Worm (Caenorhabditis elegans) whole organism, early embryonic: Measurements from ENCODE around the gene clec-227.

Experiments used
- B0310.2 ChIP-seq: sonication (generic microtip); optimal IDR thresholded peaks from 2 replicates; lab custom pipeline; 2016; ENCODE audit warnings: mild to moderate bottlenecking, missing genetic modification characterization, missing compliant biosample characterization
- F13C5.2 ChIP-seq: sonication (generic microtip); optimal IDR thresholded peaks from 2 replicates; lab custom pipeline; 2017; ENCODE audit warnings: mild to moderate bottlenecking, missing genetic modification characterization, inconsistent platforms, missing compliant biosample characterization
- aly-1 ChIP-seq: sonication (generic microtip); optimal IDR thresholded peaks from 2 replicates; lab custom pipeline; 2016; ENCODE audit warnings: missing genetic modification characterization, missing compliant biosample characterization
- ama-1 ChIP-seq: fragments of 150-350 bp; optimal IDR thresholded peaks from 2 replicates; lab custom pipeline; 2014
- ceh-13 ChIP-seq: fragments of 200-800 bp; sonication (Bioruptor generic); optimal IDR thresholded peaks from 2 replicates; lab custom pipeline; 2018; ENCODE audit warnings: mild to moderate bottlenecking, missing genetic modification characterization, missing compliant biosample characterization
- ceh-36 ChIP-seq: sonication (generic microtip); optimal IDR thresholded peaks from 2 replicates; lab custom pipeline; 2016; ENCODE audit warnings: missing genetic modification characterization, inconsistent platforms, missing compliant biosample characterization
- ets-7 ChIP-seq: sonication (generic microtip); optimal IDR thresholded peaks from 2 replicates; lab custom pipeline; 2016; ENCODE audit warnings: missing genotype, missing genetic modification characterization, missing compliant biosample characterization
- flt-1 ChIP-seq: fragments of 200-800 bp; sonication (Bioruptor generic); IDR thresholded peaks from 2 replicates; pipeline ENCODE4 v1.3.6; 2022; ENCODE audit warnings: missing genetic modification characterization, missing compliant biosample characterization
- hmbx-1 ChIP-seq: sonication (generic microtip); optimal IDR thresholded peaks from 2 replicates; lab custom pipeline; 2016; ENCODE audit warnings: mild to moderate bottlenecking, missing genetic modification characterization, missing compliant biosample characterization
- hmg-4 ChIP-seq: fragments of 200-800 bp; sonication (Bioruptor generic); optimal IDR thresholded peaks from 2 replicates; lab custom pipeline; 2018; ENCODE audit warnings: mild to moderate bottlenecking, missing genetic modification characterization, missing compliant biosample characterization
- hnd-1 ChIP-seq: sonication (generic microtip); optimal IDR thresholded peaks from 2 replicates; lab custom pipeline; 2016; ENCODE audit warnings: missing genetic modification characterization, missing compliant biosample characterization
- pes-1 ChIP-seq: fragments of 200-800 bp; sonication (Bioruptor generic); IDR thresholded peaks from 2 replicates; pipeline ENCODE4 v1.3.6; 2022; ENCODE audit warnings: missing genetic modification reagents, missing genetic modification characterization, missing compliant biosample characterization
- scrt-1 ChIP-seq: fragments of 200-800 bp; sonication (Bioruptor generic); IDR thresholded peaks from 2 replicates; pipeline ENCODE4 v1.3.6; 2022; ENCODE audit warnings: missing genetic modification characterization, missing compliant biosample characterization
- sea-1 ChIP-seq: fragments of 200-800 bp; sonication (Bioruptor generic); conservative IDR thresholded peaks from 2 replicates; pipeline ENCODE4 v1.3.6; 2022; ENCODE audit warnings: missing genetic modification characterization, missing compliant biosample characterization
- tbx-11 ChIP-seq: fragments of 200-800 bp; sonication (Bioruptor generic); IDR thresholded peaks from 2 replicates; pipeline ENCODE4 v1.3.6; 2022; ENCODE audit warnings: missing genetic modification characterization, missing compliant biosample characterization
- tbx-37 ChIP-seq: fragments of 200-800 bp; sonication (Bioruptor generic); conservative IDR thresholded peaks from 2 replicates; pipeline ENCODE4 v1.3.6; 2022; ENCODE audit warnings: missing genetic modification reagents, missing genetic modification characterization, missing compliant biosample characterization
- tra-4 ChIP-seq: sonication (generic microtip); optimal IDR thresholded peaks from 2 replicates; lab custom pipeline; 2017; ENCODE audit warnings: missing genetic modification characterization, missing compliant biosample characterization

Gene clec-227

ce11 chrV:14503065-14503464, 30.7 kb downstream of the clec-227 start:
- TF ChIP-seq ceh-36 (tag; lab: Kevin White, UChicago) = no peak
- TF ChIP-seq F13C5.2 (tag; lab: Kevin White, UChicago) = no peak
- no peak for TF ChIP-seq ceh-13 (GFP tag; lab: Kevin White, UChicago)
- no peak for TF ChIP-seq aly-1 (tag; lab: Kevin White, UChicago)
- no peak for TF ChIP-seq tbx-11 (GFP tag; lab: Robert Waterston, UW)
- TF ChIP-seq ama-1 (lab: Kevin White, UChicago) = no peak
- TF ChIP-seq hnd-1 (tag; lab: Kevin White, UChicago) = no peak
- TF ChIP-seq hmbx-1 (tag; lab: Kevin White, UChicago) = no peak
- TF ChIP-seq tbx-37 (GFP tag; lab: Robert Waterston, UW) = no peak
- TF ChIP-seq scrt-1 (GFP tag; lab: Robert Waterston, UW) = no peak
- no peak for TF ChIP-seq pes-1 (GFP tag; lab: Robert Waterston, UW)
- TF ChIP-seq hmg-4 (GFP tag; lab: Kevin White, UChicago) = no peak
- no peak for TF ChIP-seq ets-7 (tag; lab: Kevin White, UChicago)
- no peak for TF ChIP-seq B0310.2

ce11 chrV:14504120-14504519, 31.8 kb downstream of the clec-227 start:
- TF ChIP-seq sea-1 (GFP tag; lab: Robert Waterston, UW) (no peak), ets-7 (tag; lab: Kevin White, UChicago) (no peak), ceh-13 (GFP tag; lab: Kevin White, UChicago) (no peak), B0310.2 (no peak), flt-1 (GFP tag; lab: Robert Waterston, UW) (no peak), tra-4 (tag; lab: Kevin White, UChicago) (no peak), F13C5.2 (tag; lab: Kevin White, UChicago) (no peak), pes-1 (GFP tag; lab: Robert Waterston, UW) (no peak), tbx-11 (GFP tag; lab: Robert Waterston, UW) (no peak), aly-1 (tag; lab: Kevin White, UChicago) (no peak), scrt-1 (GFP tag; lab: Robert Waterston, UW) (no peak), hmbx-1 (tag; lab: Kevin White, UChicago) (no peak), hmg-4 (GFP tag; lab: Kevin White, UChicago) (no peak), tbx-37 (GFP tag; lab: Robert Waterston, UW) (no peak), hnd-1 (tag; lab: Kevin White, UChicago) (no peak), ama-1 (lab: Kevin White, UChicago) (no peak)

ce11 chrV:14504774-14505173, 32.4 kb downstream of the clec-227 start:
- TF ChIP-seq tbx-37 (GFP tag; lab: Robert Waterston, UW) (no peak), scrt-1 (GFP tag; lab: Robert Waterston, UW) (0 out of 2 replicates have a peak, but pooled peaks have one; percentile 49), ceh-13 (GFP tag; lab: Kevin White, UChicago) (no peak), hmg-4 (GFP tag; lab: Kevin White, UChicago) (peak; percentile 44), ceh-36 (tag; lab: Kevin White, UChicago) (no peak), pes-1 (GFP tag; lab: Robert Waterston, UW) (peak; percentile 29; the same call in 1 of the 2 replicates), hnd-1 (tag; lab: Kevin White, UChicago) (no peak), F13C5.2 (tag; lab: Kevin White, UChicago) (no peak), ama-1 (lab: Kevin White, UChicago) (no peak), tbx-11 (GFP tag; lab: Robert Waterston, UW) (no peak), flt-1 (GFP tag; lab: Robert Waterston, UW) (no peak), sea-1 (GFP tag; lab: Robert Waterston, UW) (0 out of 2 replicates have a peak, but pooled peaks have one; percentile 45), aly-1 (tag; lab: Kevin White, UChicago) (no peak), hmbx-1 (tag; lab: Kevin White, UChicago) (no peak)

ce11 chrV:14505745-14506214, 33.5 kb downstream of the clec-227 start:
- TF ChIP-seq ama-1 (lab: Kevin White, UChicago) (no peak), hmg-4 (GFP tag; lab: Kevin White, UChicago) (peak; percentile 68)

ce11 chrV:14506713-14507675, 34.7 kb downstream of the clec-227 start:
- no peak for TF ChIP-seq tra-4 (tag; lab: Kevin White, UChicago)
- TF ChIP-seq flt-1 (GFP tag; lab: Robert Waterston, UW) = no peak
- TF ChIP-seq ama-1 (lab: Kevin White, UChicago) = no peak
- no peak for TF ChIP-seq ceh-36 (tag; lab: Kevin White, UChicago)
- no peak for TF ChIP-seq ets-7 (tag; lab: Kevin White, UChicago)
- TF ChIP-seq F13C5.2 (tag; lab: Kevin White, UChicago) = no peak
- no peak for TF ChIP-seq aly-1 (tag; lab: Kevin White, UChicago)
- TF ChIP-seq B0310.2 = no peak

ce11 chrV:14508005-14508521, 35.7 kb downstream of the clec-227 start, which contains the start of gene R02D5.1:
R02D5.1 (plus strand) TSS chrV:14508249.
- TF ChIP-seq hmg-4 (GFP tag; lab: Kevin White, UChicago) (peak; percentile 21), tbx-37 (GFP tag; lab: Robert Waterston, UW) (no peak), B0310.2 (no peak), ets-7 (tag; lab: Kevin White, UChicago) (no peak), scrt-1 (GFP tag; lab: Robert Waterston, UW) (no peak)
